Worm (Caenorhabditis elegans) whole organism, L1 larva: ENCODE results near the gene pccb-1.

ENCODE experiments used
- C04F5.9 ChIP-seq: sonication (generic microtip); optimal IDR thresholded peaks from 2 replicates; lab custom pipeline; 2016; ENCODE audit warnings: missing genetic modification characterization, missing compliant biosample characterization
- C34B4.2 ChIP-seq: sonication (generic microtip); optimal IDR thresholded peaks from 2 replicates; lab custom pipeline; 2017; ENCODE audit warnings: mild to moderate bottlenecking, missing genetic modification characterization, missing compliant biosample characterization
- F16B12.6 ChIP-seq: fragments of 150-350 bp; optimal IDR thresholded peaks from 2 replicates; lab custom pipeline; 2014; ENCODE audit warnings: missing biosample characterization, missing genetic modification characterization
- Y116A8C.19 ChIP-seq: sonication (generic microtip); optimal IDR thresholded peaks from 2 replicates; lab custom pipeline; 2016; ENCODE audit warnings: missing compliant biosample characterization, missing genetic modification characterization, borderline replicate concordance
- aly-2 ChIP-seq: fragments of 150-350 bp; optimal IDR thresholded peaks from 2 replicates; lab custom pipeline; 2014; ENCODE audit warnings: missing biosample characterization, missing genetic modification characterization
- ama-1 ChIP-seq: fragments of 150-350 bp; optimal IDR thresholded peaks from 2 replicates; lab custom pipeline; 2014
- ceh-8 ChIP-seq: fragments of 200-800 bp; sonication (Bioruptor generic); optimal IDR thresholded peaks from 2 replicates; lab custom pipeline; 2018; ENCODE audit warnings: mild to moderate bottlenecking, missing genetic modification characterization, moderate library complexity, missing compliant biosample characterization
- ceh-82 ChIP-seq, 3 experiments: fragments of 150-350 bp in 1 of 3; sonication (generic microtip) in 2 of 3; optimal IDR thresholded peaks; 2 replicates each; lab custom pipeline; 2014 to 2017; ENCODE audit warnings: missing biosample characterization in 3 of 3, missing genetic modification characterization in 3 of 3
- ceh-88 ChIP-seq: fragments of 200-800 bp; sonication (Bioruptor generic); IDR thresholded peaks from 2 replicates; pipeline ENCODE4 v1.3.6; 2022; ENCODE audit warnings: missing genetic modification characterization, missing compliant biosample characterization
- ces-1 ChIP-seq: fragments of 150-350 bp; optimal IDR thresholded peaks from 2 replicates; lab custom pipeline; 2014; ENCODE audit warnings: missing biosample characterization, missing genetic modification reagents, missing genetic modification characterization
- efl-3 ChIP-seq: fragments of 200-800 bp; sonication (Bioruptor generic); optimal IDR thresholded peaks from 2 replicates; lab custom pipeline; 2018; ENCODE audit warnings: mild to moderate bottlenecking, missing genetic modification characterization, missing compliant biosample characterization
- egl-13 ChIP-seq: sonication (generic microtip); optimal IDR thresholded peaks from 2 replicates; lab custom pipeline; 2016; ENCODE audit warnings: missing genotype, missing genetic modification reagents, missing genetic modification characterization, missing compliant biosample characterization
- egl-27 ChIP-seq, 2 experiments: fragments of 150-350 bp in 1 of 2; sonication (generic microtip); optimal IDR thresholded peaks; 3 replicates each; lab custom pipeline; 2017 to 2018; ENCODE audit warnings: missing biosample characterization in 2 of 2, missing genetic modification characterization in 2 of 2, missing genetic modification reagents in 2 of 2
- elt-2 ChIP-seq: sonication (generic microtip); optimal IDR thresholded peaks from 2 replicates; lab custom pipeline; 2016; ENCODE audit warnings: missing genetic modification characterization, mild to moderate bottlenecking, inconsistent platforms, missing compliant biosample characterization, missing genetic modification reagents
- elt-3 ChIP-seq, 6 experiments: fragments of 150-350 bp in 1 of 6; sonication (generic microtip); optimal IDR thresholded peaks; 2 replicates each; lab custom pipeline; 2017 to 2018; ENCODE audit warnings: missing biosample characterization in 6 of 6, missing genetic modification characterization in 6 of 6, inconsistent platforms in 1 of 6
- ets-5 ChIP-seq: fragments of 200-800 bp; sonication (Bioruptor generic); IDR thresholded peaks from 2 replicates; pipeline ENCODE4 v1.3.6; 2022; ENCODE audit warnings: missing genetic modification characterization, missing compliant biosample characterization
- fkh-10 ChIP-seq: sonication (generic microtip); optimal IDR thresholded peaks from 2 replicates; lab custom pipeline; 2017; ENCODE audit warnings: missing biosample characterization, missing genetic modification reagents, missing genetic modification characterization
- fkh-4 ChIP-seq: sonication (generic microtip); optimal IDR thresholded peaks from 2 replicates; lab custom pipeline; 2016; ENCODE audit warnings: missing compliant biosample characterization, missing genetic modification characterization, borderline replicate concordance
- fkh-8 ChIP-seq: sonication (generic microtip); optimal IDR thresholded peaks from 2 replicates; lab custom pipeline; 2016; ENCODE audit warnings: mild to moderate bottlenecking, missing genetic modification characterization, missing compliant biosample characterization
- hlh-17 ChIP-seq: fragments of 200-800 bp; sonication (Bioruptor generic); optimal IDR thresholded peaks from 2 replicates; lab custom pipeline; 2018; ENCODE audit warnings: missing genetic modification characterization, mild to moderate bottlenecking, missing compliant biosample characterization, moderate library complexity, borderline replicate concordance
- isw-1 ChIP-seq: fragments of 200-800 bp; sonication (Bioruptor generic); IDR thresholded peaks from 2 replicates; pipeline ENCODE4 v1.3.6; 2022; ENCODE audit warnings: missing genetic modification characterization, missing compliant biosample characterization
- jun-1 ChIP-seq: fragments of 150-350 bp; optimal IDR thresholded peaks from 2 replicates; lab custom pipeline; 2014; ENCODE audit warnings: missing biosample characterization, missing genetic modification reagents, missing genetic modification characterization
- lin-13 ChIP-seq: fragments of 150-350 bp; optimal IDR thresholded peaks from 2 replicates; lab custom pipeline; 2014; ENCODE audit warnings: missing biosample characterization, missing genetic modification reagents, missing genetic modification characterization
- lin-15B ChIP-seq: fragments of 150-350 bp; sonication (generic microtip); optimal IDR thresholded peaks from 3 replicates; lab custom pipeline; 2014; ENCODE audit warnings: missing biosample characterization, missing genetic modification characterization
- lin-39 ChIP-seq: fragments of 150-350 bp; optimal IDR thresholded peaks from 2 replicates; lab custom pipeline; 2014; ENCODE audit warnings: missing biosample characterization, missing genetic modification reagents, missing genetic modification characterization
- lir-3 ChIP-seq: sonication (generic microtip); optimal IDR thresholded peaks from 2 replicates; lab custom pipeline; 2016; ENCODE audit warnings: mild to moderate bottlenecking, missing genetic modification characterization, moderate library complexity, missing compliant biosample characterization; ENCODE audit not compliant: poor library complexity
- lsy-2 ChIP-seq, 2 experiments: fragments of 150-350 bp; optimal IDR thresholded peaks; 2 replicates each; lab custom pipeline; 2014; ENCODE audit warnings: missing biosample characterization in 2 of 2, missing genetic modification characterization in 2 of 2
- mdl-1 ChIP-seq, 2 experiments: fragments of 150-350 bp; optimal IDR thresholded peaks; 2 replicates each; lab custom pipeline; 2014 to 2017; ENCODE audit warnings: missing biosample characterization in 2 of 2, missing genetic modification characterization in 2 of 2, inconsistent platforms in 1 of 2
- mep-1 ChIP-seq: fragments of 150-350 bp; optimal IDR thresholded peaks from 2 replicates; lab custom pipeline; 2014; ENCODE audit warnings: missing biosample characterization, missing genetic modification characterization
- nhr-12 ChIP-seq: sonication (generic microtip); optimal IDR thresholded peaks from 2 replicates; lab custom pipeline; 2017; ENCODE audit warnings: missing biosample characterization, missing genetic modification characterization
- nhr-19 ChIP-seq: fragments of 200-800 bp; sonication (Bioruptor generic); conservative IDR thresholded peaks from 2 replicates; pipeline ENCODE4 v1.3.6; 2022; ENCODE audit warnings: missing genetic modification characterization, missing compliant biosample characterization
- nhr-237 ChIP-seq: fragments of 150-350 bp; optimal IDR thresholded peaks from 2 replicates; lab custom pipeline; 2014; ENCODE audit warnings: missing biosample characterization, missing genetic modification characterization
- nhr-47 ChIP-seq: sonication (generic microtip); optimal IDR thresholded peaks from 2 replicates; lab custom pipeline; 2016; ENCODE audit warnings: mild to moderate bottlenecking, missing genetic modification characterization, moderate library complexity, missing compliant biosample characterization
- nhr-76 ChIP-seq: sonication (generic microtip); optimal IDR thresholded peaks from 2 replicates; lab custom pipeline; 2017; ENCODE audit warnings: missing biosample characterization, missing genetic modification characterization
- nhr-77 ChIP-seq: fragments of 150-350 bp; optimal IDR thresholded peaks from 2 replicates; lab custom pipeline; 2014; ENCODE audit warnings: missing biosample characterization, missing genetic modification characterization
- nhr-90 ChIP-seq: sonication (generic microtip); optimal IDR thresholded peaks from 2 replicates; lab custom pipeline; 2016; ENCODE audit warnings: mild to moderate bottlenecking, missing genetic modification characterization, missing compliant biosample characterization; ENCODE audit not compliant: poor library complexity
- pax-3 ChIP-seq: fragments of 200-800 bp; sonication (Bioruptor generic); optimal IDR thresholded peaks from 2 replicates; lab custom pipeline; 2018; ENCODE audit warnings: mild to moderate bottlenecking, missing genetic modification characterization, moderate library complexity, missing compliant biosample characterization
- rnt-1 ChIP-seq: sonication (generic microtip); optimal IDR thresholded peaks from 2 replicates; lab custom pipeline; 2016; ENCODE audit warnings: mild to moderate bottlenecking, missing genetic modification characterization, moderate library complexity, missing compliant biosample characterization
- skn-1 ChIP-seq: fragments of 150-350 bp; optimal IDR thresholded peaks from 2 replicates; lab custom pipeline; 2014; ENCODE audit warnings: missing biosample characterization, missing genetic modification characterization
- snu-23 ChIP-seq: sonication (generic microtip); optimal IDR thresholded peaks from 2 replicates; lab custom pipeline; 2016; ENCODE audit warnings: missing genetic modification characterization, missing compliant biosample characterization
- sup-37 ChIP-seq: fragments of 200-800 bp; sonication (Bioruptor generic); optimal IDR thresholded peaks from 2 replicates; lab custom pipeline; 2018; ENCODE audit warnings: mild to moderate bottlenecking, missing genetic modification characterization, missing compliant biosample characterization
- swsn-7 ChIP-seq: sonication (generic microtip); optimal IDR thresholded peaks from 2 replicates; lab custom pipeline; 2016; ENCODE audit warnings: missing genetic modification characterization, missing compliant biosample characterization
- tbx-2 ChIP-seq: sonication (generic microtip); optimal IDR thresholded peaks from 2 replicates; lab custom pipeline; 2016; ENCODE audit warnings: missing genetic modification characterization, missing compliant biosample characterization
- tlp-1 ChIP-seq: fragments of 150-350 bp; optimal IDR thresholded peaks from 2 replicates; lab custom pipeline; 2014; ENCODE audit warnings: missing biosample characterization, missing genetic modification characterization
- unc-30 ChIP-seq: sonication (generic microtip); optimal IDR thresholded peaks from 2 replicates; lab custom pipeline; 2017; ENCODE audit warnings: missing biosample characterization, missing genetic modification characterization
- unc-62 ChIP-seq: fragments of 150-350 bp; optimal IDR thresholded peaks from 2 replicates; lab custom pipeline; 2014; ENCODE audit warnings: missing biosample characterization, missing genetic modification reagents, missing genetic modification characterization
- unc-98 ChIP-seq: fragments of 200-800 bp; sonication (Bioruptor generic); IDR thresholded peaks from 2 replicates; pipeline ENCODE4 v1.3.6; 2022; ENCODE audit warnings: missing genetic modification characterization, missing compliant biosample characterization
- vab-15 ChIP-seq: sonication (generic microtip); optimal IDR thresholded peaks from 2 replicates; lab custom pipeline; 2017; ENCODE audit warnings: missing genotype, mild to moderate bottlenecking, missing genetic modification characterization, missing compliant biosample characterization
- xbp-1 ChIP-seq: sonication (generic microtip); optimal IDR thresholded peaks from 2 replicates; lab custom pipeline; 2016; ENCODE audit warnings: missing genetic modification characterization, missing compliant biosample characterization
- zag-1 ChIP-seq: fragments of 150-350 bp; optimal IDR thresholded peaks from 2 replicates; lab custom pipeline; 2014; ENCODE audit warnings: missing biosample characterization, missing genetic modification characterization
- ztf-11 ChIP-seq, 2 experiments: sonication (generic microtip); optimal IDR thresholded peaks; 2 replicates each; lab custom pipeline; 2016 to 2017; ENCODE audit warnings: missing genetic modification characterization in 2 of 2, missing biosample characterization in 1 of 2, missing compliant biosample characterization in 1 of 2
- ztf-4 ChIP-seq: fragments of 150-350 bp; optimal IDR thresholded peaks from 2 replicates; lab custom pipeline; 2014; ENCODE audit warnings: missing biosample characterization, missing genetic modification characterization

pccb-1 gene

ce11 chrX:3127626-3128142, 38.3 kb downstream of the pccb-1 start (continued):
- peak; percentile 72 to 91 for TF ChIP-seq lsy-2 (tag; optimal IDR thresholded peaks at IDR 0.05; lab: Kevin White, UChicago)
- peak; percentile 14 for TF ChIP-seq fkh-4 (tag; lab: Kevin White, UChicago)
- TF ChIP-seq lin-39 (tag; lab: Kevin White, UChicago): no peak
- no peak for TF ChIP-seq nhr-76 (tag; lab: Kevin White, UChicago)
- TF ChIP-seq unc-98 (GFP tag; lab: Robert Waterston, UW): no peak
- TF ChIP-seq swsn-7 (tag; lab: Kevin White, UChicago): peak; percentile 93
- peak in 5 of 6 experiments; percentile 22 to 86 (median 58) for TF ChIP-seq elt-3 (tag; optimal IDR thresholded peaks at IDR 0.05; lab: Kevin White, UChicago)
- TF ChIP-seq ets-5: no peak
- TF ChIP-seq xbp-1 (tag; lab: Kevin White, UChicago): peak; percentile 84
- TF ChIP-seq ceh-82 (tag; optimal IDR thresholded peaks at IDR 0.05; lab: Kevin White, UChicago): peak; percentile 86 to 92 (median 87)
- peak; percentile 86 for TF ChIP-seq egl-13 (tag; lab: Kevin White, UChicago)
- no peak for TF ChIP-seq unc-30 (tag; lab: Kevin White, UChicago)
- no peak for TF ChIP-seq tlp-1 (tag; lab: Kevin White, UChicago)
- TF ChIP-seq skn-1: peak; percentile 79
- TF ChIP-seq efl-3 (GFP tag; lab: Kevin White, UChicago): no peak
- peak; percentile 91 for TF ChIP-seq nhr-77 (tag; lab: Kevin White, UChicago)
- TF ChIP-seq pax-3 (tag; lab: Kevin White, UChicago): peak; percentile 75
- TF ChIP-seq nhr-47 (tag; lab: Kevin White, UChicago): peak; percentile 91
- TF ChIP-seq nhr-12: no peak
- TF ChIP-seq lir-3 (tag; lab: Kevin White, UChicago): peak; percentile 89
- peak; percentile 92 for TF ChIP-seq fkh-10 (GFP tag; lab: Kevin White, UChicago)
- TF ChIP-seq C34B4.2: no peak
- no peak for TF ChIP-seq ama-1
- TF ChIP-seq sup-37 (GFP tag; lab: Kevin White, UChicago): no peak
- TF ChIP-seq nhr-90: peak; percentile 86
- TF ChIP-seq ztf-11 (tag; optimal IDR thresholded peaks at IDR 0.05; lab: Kevin White, UChicago): peak in 1 of 2 experiments; percentile 80
- peak; percentile 17 for TF ChIP-seq lin-15B (tag; lab: Kevin White, UChicago)
- TF ChIP-seq unc-62: no peak
- peak; percentile 76 for TF ChIP-seq ceh-8 (GFP tag; lab: Kevin White, UChicago)
- TF ChIP-seq nhr-19 (GFP tag; lab: Robert Waterston, UW): peak; percentile 85
- peak; percentile 75 for TF ChIP-seq ces-1
- peak in 1 of 2 experiments; percentile 91 for TF ChIP-seq mdl-1 (tag; optimal IDR thresholded peaks at IDR 0.05; lab: Kevin White, UChicago)
- peak; percentile 98 for TF ChIP-seq snu-23 (GFP tag; lab: Kevin White, UChicago)
- TF ChIP-seq lin-13 (GFP tag; lab: Kevin White, UChicago): peak; percentile 88
- peak; percentile 49 for TF ChIP-seq vab-15
- peak; percentile 4 for TF ChIP-seq C04F5.9 (tag; lab: Kevin White, UChicago)
- peak; percentile 38; the same call in 1 of the 2 replicates for TF ChIP-seq ceh-88
- TF ChIP-seq zag-1: peak; percentile 87
- peak; percentile 94 for TF ChIP-seq fkh-8 (tag; lab: Kevin White, UChicago)
- no peak for TF ChIP-seq Y116A8C.19 (tag; lab: Kevin White, UChicago)
- TF ChIP-seq aly-2: peak; percentile 80
- peak; percentile 96 for TF ChIP-seq jun-1 (tag; lab: Kevin White, UChicago)
- peak; percentile 86 for TF ChIP-seq rnt-1
- peak; percentile 85 for TF ChIP-seq mep-1
- TF ChIP-seq tbx-2: peak; percentile 93
- TF ChIP-seq nhr-237 (tag; lab: Kevin White, UChicago): peak; percentile 88
- TF ChIP-seq F16B12.6: peak; percentile 6
- TF ChIP-seq isw-1: peak; percentile 77
- TF ChIP-seq ztf-4 (tag; lab: Kevin White, UChicago): peak; percentile 80
- peak; percentile 60 for TF ChIP-seq elt-2 (tag; lab: Kevin White, UChicago)
- peak; percentile 85 to 90 for TF ChIP-seq egl-27 (tag; optimal IDR thresholded peaks at IDR 0.05; lab: Kevin White, UChicago)
- no peak for TF ChIP-seq hlh-17
